Worm (Caenorhabditis elegans) whole organism, L1 larva: ENCODE results near the gene clc-25.

Experiments used
- ceh-82 ChIP-seq, 3 experiments: fragments of 150-350 bp in 1 of 3; sonication (generic microtip) in 2 of 3; optimal IDR thresholded peaks; 2 replicates each; lab custom pipeline; 2014 to 2017; ENCODE audit warnings: missing biosample characterization in 3 of 3, missing genetic modification characterization in 3 of 3
- dpl-1 ChIP-seq, 3 experiments: fragments of 150-350 bp in 2 of 3; sonication (generic microtip) in 1 of 3; optimal IDR thresholded peaks; 2 replicates each; lab custom pipeline; 2014 to 2017; ENCODE audit warnings: missing biosample characterization in 3 of 3, missing genetic modification characterization in 3 of 3, missing genetic modification reagents in 3 of 3
- elt-2 ChIP-seq: sonication (generic microtip); optimal IDR thresholded peaks from 2 replicates; lab custom pipeline; 2016; ENCODE audit warnings: missing genetic modification characterization, mild to moderate bottlenecking, inconsistent platforms, missing compliant biosample characterization, missing genetic modification reagents
- mdl-1 ChIP-seq, 2 experiments: fragments of 150-350 bp; optimal IDR thresholded peaks; 2 replicates each; lab custom pipeline; 2014 to 2017; ENCODE audit warnings: missing biosample characterization in 2 of 2, missing genetic modification characterization in 2 of 2, inconsistent platforms in 1 of 2

DNA sequence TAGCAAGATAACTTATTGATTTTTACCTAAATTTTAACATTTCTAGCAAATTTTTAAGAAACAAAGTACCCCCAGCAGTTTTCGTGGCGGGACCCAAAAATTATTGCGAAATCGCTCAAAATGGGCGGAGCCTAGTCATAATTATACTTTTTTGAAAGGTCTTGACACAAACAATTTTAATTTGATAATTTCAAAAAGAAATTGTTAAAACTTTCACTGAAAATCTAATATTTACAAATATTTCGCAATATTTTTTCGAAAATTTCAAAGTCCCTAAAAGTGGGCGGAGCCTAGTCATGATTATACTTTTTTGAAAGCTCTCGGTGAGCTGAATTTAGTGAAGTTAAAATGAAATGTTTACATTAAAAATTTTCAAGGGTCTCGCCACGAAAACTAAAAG is 21.7 kb downstream of the clc-25 start:
- TF ChIP-seq ceh-82 (tag; optimal IDR thresholded peaks at IDR 0.05; lab: Kevin White, UChicago) = no peak
- TF ChIP-seq elt-2 (tag; lab: Kevin White, UChicago) = no peak
- TF ChIP-seq mdl-1 (tag; optimal IDR thresholded peaks at IDR 0.05; lab: Kevin White, UChicago) = no peak
- no peak for TF ChIP-seq dpl-1 (GFP tag; optimal IDR thresholded peaks at IDR 0.05; lab: Kevin White, UChicago)
